Fruit fly (Drosophila melanogaster) whole organism, pupa: ENCODE measurements around the gene dsx.

Source experiments
- CG15710 ChIP-seq: fragments of 200-800 bp; sonication (Bioruptor generic); optimal IDR thresholded peaks from 2 replicates; lab custom pipeline; 2018; ENCODE audit warnings: missing biosample characterization, mild to moderate bottlenecking, missing genetic modification characterization, moderate library complexity
- CG8159 ChIP-seq: fragments of 200-800 bp; sonication (Bioruptor generic); optimal IDR thresholded peaks from 3 replicates; lab custom pipeline; 2018; ENCODE audit warnings: missing biosample characterization, mild to moderate bottlenecking, missing genetic modification characterization, moderate library complexity
- Pif1B ChIP-seq: fragments of 200-800 bp; sonication (Bioruptor generic); optimal IDR thresholded peaks from 3 replicates; lab custom pipeline; 2016; ENCODE audit warnings: missing biosample characterization, missing genetic modification characterization
- fd96Ca ChIP-seq: fragments of 200-800 bp; sonication (Bioruptor generic); IDR thresholded peaks from 3 replicates; pipeline ENCODE4 v1.3.6; 2022; ENCODE audit warnings: missing biosample characterization, missing genetic modification characterization
- rn ChIP-seq: fragments of 200-800 bp; sonication (Bioruptor generic); IDR thresholded peaks from 2 replicates; pipeline ENCODE4 v1.3.6; 2022; ENCODE audit warnings: missing biosample characterization, missing genetic modification characterization

DNA sequence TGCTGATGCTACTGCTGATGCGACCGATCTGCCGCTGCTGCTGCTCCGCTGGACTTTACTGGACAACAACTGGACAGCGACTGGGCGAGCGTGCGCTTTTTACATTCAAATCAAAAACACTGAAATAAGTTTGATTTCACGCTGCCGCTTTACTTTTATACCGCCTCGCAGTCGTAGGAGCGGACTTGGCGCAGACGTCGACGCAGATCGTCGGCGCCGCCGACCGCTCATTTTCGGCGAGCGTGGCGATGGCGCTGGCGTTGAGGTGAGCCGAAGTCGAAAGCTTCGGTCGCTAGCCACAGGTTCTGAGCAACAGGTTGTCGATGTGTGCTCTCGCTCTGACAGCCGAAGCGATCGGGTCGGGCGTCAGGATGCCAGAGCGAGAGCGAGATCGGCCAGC lies 28.5 kb upstream of the dsx start, which contains the start of gene Elovl7:
- TF ChIP-seq Pif1B = no peak
- no peak for TF ChIP-seq rn (GFP tag; lab: Robert Waterston, UW)
- no peak for TF ChIP-seq fd96Ca (GFP tag; lab: Robert Waterston, UW)
- TF ChIP-seq CG8159 (tag; lab: Kevin White, UChicago) = no peak
- TF ChIP-seq CG15710 (tag; lab: Kevin White, UChicago) = no peak
